Worm (Caenorhabditis elegans) whole organism, mixed stage, embryonic: ENCODE results near the gene flcn-1.

Experiments used
- M03D4.4 ChIP-seq: sonication (generic microtip); optimal IDR thresholded peaks from 2 replicates; lab custom pipeline; 2017; ENCODE audit warnings: mild to moderate bottlenecking, missing genetic modification characterization, missing compliant biosample characterization
- blmp-1 ChIP-seq: fragments of 150-350 bp; optimal IDR thresholded peaks from 2 replicates; lab custom pipeline; 2014; ENCODE audit warnings: missing biosample characterization, missing genetic modification characterization
- ceh-39 ChIP-seq: fragments of 150-350 bp; optimal IDR thresholded peaks from 2 replicates; lab custom pipeline; 2014; ENCODE audit warnings: missing biosample characterization, missing genetic modification characterization
- ceh-43 ChIP-seq: fragments of 200-800 bp; sonication (Bioruptor generic); optimal IDR thresholded peaks from 2 replicates; lab custom pipeline; 2018; ENCODE audit warnings: mild to moderate bottlenecking, missing genetic modification characterization, moderate library complexity, missing compliant biosample characterization
- ceh-83 ChIP-seq: fragments of 200-800 bp; sonication (Bioruptor generic); optimal IDR thresholded peaks from 2 replicates; lab custom pipeline; 2018; ENCODE audit warnings: mild to moderate bottlenecking, missing genetic modification characterization, missing compliant biosample characterization
- ces-1 ChIP-seq: fragments of 150-350 bp; optimal IDR thresholded peaks from 2 replicates; lab custom pipeline; 2014; ENCODE audit warnings: missing biosample characterization, missing genetic modification reagents, missing genetic modification characterization
- elt-1 ChIP-seq: sonication (generic microtip); optimal IDR thresholded peaks from 2 replicates; lab custom pipeline; 2017; ENCODE audit warnings: missing genetic modification characterization, mild to moderate bottlenecking, missing compliant biosample characterization, antibody characterized with exemption, moderate library complexity, borderline replicate concordance; ENCODE audit not compliant: insufficient read depth
- elt-3 ChIP-seq: fragments of 150-350 bp; optimal IDR thresholded peaks from 2 replicates; lab custom pipeline; 2014; ENCODE audit warnings: missing biosample characterization, missing genetic modification characterization
- flh-1 ChIP-seq: fragments of 200-800 bp; sonication (Bioruptor generic); optimal IDR thresholded peaks from 2 replicates; lab custom pipeline; 2018; ENCODE audit warnings: mild to moderate bottlenecking, missing genetic modification characterization, moderate library complexity, missing compliant biosample characterization
- ham-2 ChIP-seq: fragments of 200-800 bp; sonication (Bioruptor generic); optimal IDR thresholded peaks from 2 replicates; lab custom pipeline; 2018; ENCODE audit warnings: mild to moderate bottlenecking, missing genetic modification characterization, missing compliant biosample characterization
- hlh-1 ChIP-seq: fragments of 150-350 bp; optimal IDR thresholded peaks from 2 replicates; lab custom pipeline; 2014; ENCODE audit warnings: missing biosample characterization, missing genetic modification reagents, missing genetic modification characterization
- lin-13 ChIP-seq: fragments of 150-350 bp; optimal IDR thresholded peaks from 2 replicates; lab custom pipeline; 2014; ENCODE audit warnings: missing biosample characterization, missing genetic modification characterization
- lsy-2 ChIP-seq: fragments of 150-350 bp; optimal IDR thresholded peaks from 2 replicates; lab custom pipeline; 2014; ENCODE audit warnings: missing biosample characterization, missing genetic modification characterization
- mab-5 ChIP-seq: fragments of 150-350 bp; optimal IDR thresholded peaks from 2 replicates; lab custom pipeline; 2014; ENCODE audit warnings: missing biosample characterization, missing genetic modification characterization
- mep-1 ChIP-seq: fragments of 150-350 bp; optimal IDR thresholded peaks from 2 replicates; lab custom pipeline; 2017; ENCODE audit warnings: missing biosample characterization, missing genetic modification reagents, missing genetic modification characterization, inconsistent platforms
- mls-2 ChIP-seq: sonication (generic microtip); optimal IDR thresholded peaks from 2 replicates; lab custom pipeline; 2016; ENCODE audit warnings: mild to moderate bottlenecking, missing genetic modification characterization, moderate library complexity, missing compliant biosample characterization
- nhr-12 ChIP-seq: fragments of 150-350 bp; optimal IDR thresholded peaks from 2 replicates; lab custom pipeline; 2014; ENCODE audit warnings: missing biosample characterization, missing genetic modification characterization
- nhr-28 ChIP-seq: fragments of 150-350 bp; optimal IDR thresholded peaks from 2 replicates; lab custom pipeline; 2014; ENCODE audit warnings: missing biosample characterization, missing genetic modification characterization
- pha-4 ChIP-seq: fragments of 150-350 bp; optimal IDR thresholded peaks from 2 replicates; lab custom pipeline; 2018; ENCODE audit warnings: missing biosample characterization, missing genetic modification reagents, missing genetic modification characterization
- snpc-4 ChIP-seq: fragments of 150-350 bp; optimal IDR thresholded peaks from 2 replicates; lab custom pipeline; 2014; ENCODE audit warnings: missing biosample characterization, missing genetic modification characterization
- sptf-1 ChIP-seq: sonication (generic microtip); optimal IDR thresholded peaks from 2 replicates; lab custom pipeline; 2017; ENCODE audit warnings: mild to moderate bottlenecking, missing genetic modification characterization, moderate library complexity, missing compliant biosample characterization
- tbx-8 ChIP-seq: fragments of 200-800 bp; sonication (Bioruptor generic); optimal IDR thresholded peaks from 2 replicates; lab custom pipeline; 2018; ENCODE audit warnings: mild to moderate bottlenecking, missing genetic modification characterization, moderate library complexity, missing compliant biosample characterization
- unc-62 ChIP-seq: fragments of 150-350 bp; optimal IDR thresholded peaks from 2 replicates; lab custom pipeline; 2014; ENCODE audit warnings: missing biosample characterization, missing genetic modification reagents, missing genetic modification characterization
- ztf-11 ChIP-seq: fragments of 150-350 bp; optimal IDR thresholded peaks from 2 replicates; lab custom pipeline; 2014; ENCODE audit warnings: missing biosample characterization, missing genetic modification characterization

Gene flcn-1

ce11 chrII:6978908-6979307, 50.3 kb downstream of the flcn-1 start:
- TF ChIP-seq sptf-1 (tag; lab: Kevin White, UChicago), result no peak
- TF ChIP-seq ztf-11 (tag; lab: Kevin White, UChicago), result no peak
- no peak for TF ChIP-seq blmp-1 (tag; lab: Kevin White, UChicago)
- TF ChIP-seq ces-1 (GFP tag; lab: Kevin White, UChicago), result no peak
- no peak for TF ChIP-seq hlh-1 (tag; lab: Kevin White, UChicago)
- TF ChIP-seq mls-2, result no peak
- TF ChIP-seq flh-1 (GFP tag; lab: Kevin White, UChicago), result no peak
- TF ChIP-seq ceh-83 (GFP tag; lab: Kevin White, UChicago), result no peak
- TF ChIP-seq nhr-28 (tag; lab: Kevin White, UChicago), result no peak
- TF ChIP-seq pha-4 (tag; lab: Kevin White, UChicago), result no peak
- no peak for TF ChIP-seq tbx-8 (GFP tag; lab: Kevin White, UChicago)
- TF ChIP-seq ceh-43 (GFP tag; lab: Kevin White, UChicago), result no peak
- TF ChIP-seq snpc-4, result no peak
- no peak for TF ChIP-seq elt-1
- no peak for TF ChIP-seq elt-3 (tag; lab: Kevin White, UChicago)
- TF ChIP-seq, all 35 proteins: peak for 0

- peak; percentile 44 for TF ChIP-seq blmp-1 (tag; lab: Kevin White, UChicago)
- TF ChIP-seq nhr-12, result no peak
Observed at ce11 chrII:6979646-6980045, 51.1 kb downstream of the flcn-1 start, which contains the start of gene C15F1.2. C15F1.2 (plus strand) TSS chrII:6979953.

- TF ChIP-seq ceh-39 (tag; lab: Kevin White, UChicago), result no peak
- no peak for TF ChIP-seq M03D4.4 (tag; lab: Kevin White, UChicago)
- TF ChIP-seq mab-5 (tag; lab: Kevin White, UChicago), result no peak
- no peak for TF ChIP-seq elt-3 (tag; lab: Kevin White, UChicago)
- TF ChIP-seq blmp-1 (tag; lab: Kevin White, UChicago), result no peak
- no peak for TF ChIP-seq mls-2
- TF ChIP-seq lsy-2 (tag; lab: Kevin White, UChicago), result no peak
Observed at ce11 chrII:6989830-6990287, 61.3 kb downstream of the flcn-1 start, which contains the start of gene C15F1.1. C15F1.1 (plus strand) TSS chrII:6989880.

- TF ChIP-seq pha-4 (tag; lab: Kevin White, UChicago) (no peak), ces-1 (GFP tag; lab: Kevin White, UChicago) (peak; percentile 71)
Observed at ce11 chrII:6992949-6993348, 64.4 kb downstream of the flcn-1 start.

ce11 chrII:6994677-6995076, 66.1 kb downstream of the flcn-1 start, which contains the start of gene unc-104:
unc-104 (plus strand) TSS chrII:6994987.
- TF ChIP-seq ces-1 (GFP tag; lab: Kevin White, UChicago) (peak; percentile 72), ham-2 (GFP tag; lab: Kevin White, UChicago) (no peak)

DNA sequence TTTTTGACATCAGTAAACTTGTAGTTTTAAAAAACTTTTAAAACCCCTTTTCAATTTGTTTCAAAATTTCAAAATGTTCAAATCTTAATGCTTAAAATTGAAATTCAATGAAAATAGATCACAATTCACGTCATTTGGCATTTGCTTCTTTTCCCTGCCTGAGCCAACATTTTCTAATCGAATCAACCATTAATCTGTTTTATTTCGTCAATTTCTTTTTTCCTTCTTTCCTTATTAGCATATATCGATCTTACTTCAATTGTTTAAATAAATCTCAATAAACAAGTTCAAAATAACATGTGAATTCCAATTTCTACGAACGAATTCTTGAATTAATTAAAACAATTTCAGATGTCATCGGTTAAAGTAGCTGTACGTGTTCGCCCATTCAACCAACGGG, 67.0 kb downstream of the flcn-1 start:
- no peak for TF ChIP-seq lsy-2 (tag; lab: Kevin White, UChicago)
- no peak for TF ChIP-seq mep-1
- TF ChIP-seq ces-1 (GFP tag; lab: Kevin White, UChicago), result peak; percentile 58
- TF ChIP-seq unc-62, result no peak
- TF ChIP-seq ham-2 (GFP tag; lab: Kevin White, UChicago), result no peak
- no peak for TF ChIP-seq lin-13 (tag; lab: Kevin White, UChicago)
